Worm (Caenorhabditis elegans) whole organism, mixed stage, embryonic: ENCODE data around the gene F21C10.10.

ENCODE experiments used
- M03D4.4 ChIP-seq: sonication (generic microtip); optimal IDR thresholded peaks from 2 replicates; lab custom pipeline; 2017; ENCODE audit warnings: mild to moderate bottlenecking, missing genetic modification characterization, missing compliant biosample characterization
- bed-3 ChIP-seq: fragments of 200-800 bp; sonication (Bioruptor generic); optimal IDR thresholded peaks from 3 replicates; lab custom pipeline; 2018; ENCODE audit warnings: mild to moderate bottlenecking, missing genetic modification characterization, moderate library complexity, missing compliant biosample characterization
- ceh-39 ChIP-seq: fragments of 150-350 bp; optimal IDR thresholded peaks from 2 replicates; lab custom pipeline; 2014; ENCODE audit warnings: missing biosample characterization, missing genetic modification characterization
- ceh-83 ChIP-seq: fragments of 200-800 bp; sonication (Bioruptor generic); optimal IDR thresholded peaks from 2 replicates; lab custom pipeline; 2018; ENCODE audit warnings: mild to moderate bottlenecking, missing genetic modification characterization, missing compliant biosample characterization
- ces-1 ChIP-seq: fragments of 150-350 bp; optimal IDR thresholded peaks from 2 replicates; lab custom pipeline; 2014; ENCODE audit warnings: missing biosample characterization, missing genetic modification reagents, missing genetic modification characterization
- cnd-1 ChIP-seq: fragments of 200-800 bp; sonication (Bioruptor generic); optimal IDR thresholded peaks from 2 replicates; lab custom pipeline; 2018; ENCODE audit warnings: mild to moderate bottlenecking, missing genetic modification characterization, missing compliant biosample characterization
- drap-1 ChIP-seq: fragments of 200-800 bp; sonication (Bioruptor generic); optimal IDR thresholded peaks from 3 replicates; lab custom pipeline; 2018; ENCODE audit warnings: mild to moderate bottlenecking, missing genetic modification characterization, missing compliant biosample characterization
- elt-1 ChIP-seq: sonication (generic microtip); optimal IDR thresholded peaks from 2 replicates; lab custom pipeline; 2017; ENCODE audit warnings: missing genetic modification characterization, mild to moderate bottlenecking, missing compliant biosample characterization, antibody characterized with exemption, moderate library complexity, borderline replicate concordance; ENCODE audit not compliant: insufficient read depth
- elt-3 ChIP-seq: fragments of 150-350 bp; optimal IDR thresholded peaks from 2 replicates; lab custom pipeline; 2014; ENCODE audit warnings: missing biosample characterization, missing genetic modification characterization
- flh-1 ChIP-seq: fragments of 200-800 bp; sonication (Bioruptor generic); optimal IDR thresholded peaks from 2 replicates; lab custom pipeline; 2018; ENCODE audit warnings: mild to moderate bottlenecking, missing genetic modification characterization, moderate library complexity, missing compliant biosample characterization
- ham-2 ChIP-seq: fragments of 200-800 bp; sonication (Bioruptor generic); optimal IDR thresholded peaks from 2 replicates; lab custom pipeline; 2018; ENCODE audit warnings: mild to moderate bottlenecking, missing genetic modification characterization, missing compliant biosample characterization
- hlh-1 ChIP-seq: fragments of 150-350 bp; optimal IDR thresholded peaks from 2 replicates; lab custom pipeline; 2014; ENCODE audit warnings: missing biosample characterization, missing genetic modification reagents, missing genetic modification characterization
- lin-13 ChIP-seq: fragments of 150-350 bp; optimal IDR thresholded peaks from 2 replicates; lab custom pipeline; 2014; ENCODE audit warnings: missing biosample characterization, missing genetic modification characterization
- lin-32 ChIP-seq: fragments of 200-800 bp; sonication (Bioruptor generic); optimal IDR thresholded peaks from 2 replicates; lab custom pipeline; 2018; ENCODE audit warnings: mild to moderate bottlenecking, missing genetic modification characterization, missing compliant biosample characterization
- lsy-2 ChIP-seq: fragments of 150-350 bp; optimal IDR thresholded peaks from 2 replicates; lab custom pipeline; 2014; ENCODE audit warnings: missing biosample characterization, missing genetic modification characterization
- mab-5 ChIP-seq: fragments of 150-350 bp; optimal IDR thresholded peaks from 2 replicates; lab custom pipeline; 2014; ENCODE audit warnings: missing biosample characterization, missing genetic modification characterization
- nhr-12 ChIP-seq: fragments of 150-350 bp; optimal IDR thresholded peaks from 2 replicates; lab custom pipeline; 2014; ENCODE audit warnings: missing biosample characterization, missing genetic modification characterization
- nhr-2 ChIP-seq: fragments of 150-350 bp; optimal IDR thresholded peaks from 2 replicates; lab custom pipeline; 2014; ENCODE audit warnings: missing biosample characterization, missing genetic modification characterization
- nhr-237 ChIP-seq: fragments of 150-350 bp; optimal IDR thresholded peaks from 2 replicates; lab custom pipeline; 2014; ENCODE audit warnings: missing biosample characterization, missing genetic modification characterization
- nhr-28 ChIP-seq: fragments of 150-350 bp; optimal IDR thresholded peaks from 2 replicates; lab custom pipeline; 2014; ENCODE audit warnings: missing biosample characterization, missing genetic modification characterization
- nhr-76 ChIP-seq: sonication (generic microtip); optimal IDR thresholded peaks from 2 replicates; lab custom pipeline; 2017; ENCODE audit warnings: missing biosample characterization, missing genetic modification characterization
- pha-4 ChIP-seq: fragments of 150-350 bp; optimal IDR thresholded peaks from 2 replicates; lab custom pipeline; 2018; ENCODE audit warnings: missing biosample characterization, missing genetic modification reagents, missing genetic modification characterization
- sem-2 ChIP-seq: fragments of 200-800 bp; sonication (Bioruptor generic); optimal IDR thresholded peaks from 2 replicates; lab custom pipeline; 2018; ENCODE audit warnings: mild to moderate bottlenecking, missing genetic modification characterization, missing compliant biosample characterization
- snpc-4 ChIP-seq: fragments of 150-350 bp; optimal IDR thresholded peaks from 2 replicates; lab custom pipeline; 2014; ENCODE audit warnings: missing biosample characterization, missing genetic modification characterization
- tbx-8 ChIP-seq: fragments of 200-800 bp; sonication (Bioruptor generic); optimal IDR thresholded peaks from 2 replicates; lab custom pipeline; 2018; ENCODE audit warnings: mild to moderate bottlenecking, missing genetic modification characterization, moderate library complexity, missing compliant biosample characterization
- unc-120 ChIP-seq: sonication (generic microtip); optimal IDR thresholded peaks from 2 replicates; lab custom pipeline; 2017; ENCODE audit warnings: missing genetic modification characterization, missing compliant biosample characterization; ENCODE audit not compliant: poor library complexity, severe bottlenecking
- unc-39 ChIP-seq: fragments of 150-350 bp; optimal IDR thresholded peaks from 2 replicates; lab custom pipeline; 2014; ENCODE audit warnings: missing biosample characterization, missing genetic modification characterization
- unc-62 ChIP-seq: fragments of 150-350 bp; optimal IDR thresholded peaks from 2 replicates; lab custom pipeline; 2014; ENCODE audit warnings: missing biosample characterization, missing genetic modification reagents, missing genetic modification characterization
- zip-8 ChIP-seq: fragments of 150-350 bp; optimal IDR thresholded peaks from 2 replicates; lab custom pipeline; 2014; ENCODE audit warnings: missing biosample characterization, missing genetic modification characterization
- ztf-11 ChIP-seq: fragments of 150-350 bp; optimal IDR thresholded peaks from 2 replicates; lab custom pipeline; 2014; ENCODE audit warnings: missing biosample characterization, missing genetic modification characterization

The F21C10.10 gene

ce11 chrV:9098280-9098973, 2.4 kb downstream of the F21C10.10 start, which contains the start of gene F21C10.9:
F21C10.9 (minus strand) TSS chrV:9098696.
- TF ChIP-seq nhr-12: no peak
- TF ChIP-seq ztf-11 (tag; lab: Kevin White, UChicago): no peak
- no peak for TF ChIP-seq flh-1 (GFP tag; lab: Kevin White, UChicago)
- no peak for TF ChIP-seq sem-2
- no peak for TF ChIP-seq ceh-39 (tag; lab: Kevin White, UChicago)
- no peak for TF ChIP-seq nhr-28 (tag; lab: Kevin White, UChicago)
- TF ChIP-seq lsy-2 (tag; lab: Kevin White, UChicago): no peak
- TF ChIP-seq ham-2 (GFP tag; lab: Kevin White, UChicago): no peak

- TF ChIP-seq pha-4 (tag; lab: Kevin White, UChicago) (no peak), ham-2 (GFP tag; lab: Kevin White, UChicago) (no peak), unc-120 (tag; lab: Kevin White, UChicago) (no peak), unc-39 (no peak), zip-8 (no peak), nhr-28 (tag; lab: Kevin White, UChicago) (no peak), snpc-4 (no peak), bed-3 (GFP tag; lab: Kevin White, UChicago) (no peak), cnd-1 (tag; lab: Kevin White, UChicago) (no peak), lin-13 (tag; lab: Kevin White, UChicago) (no peak), hlh-1 (tag; lab: Kevin White, UChicago) (no peak), elt-1 (tag; lab: Kevin White, UChicago) (no peak), elt-3 (tag; lab: Kevin White, UChicago) (no peak), unc-62 (GFP tag; lab: Kevin White, UChicago) (no peak), nhr-76 (tag; lab: Kevin White, UChicago) (no peak), lsy-2 (tag; lab: Kevin White, UChicago) (no peak), ztf-11 (tag; lab: Kevin White, UChicago) (no peak), ceh-39 (tag; lab: Kevin White, UChicago) (no peak), ces-1 (GFP tag; lab: Kevin White, UChicago) (no peak)
These were observed 5.0 kb downstream of the F21C10.10 start, which contains the start of gene frpr-6 for ce11 chrV:9101062-9101461. frpr-6 (minus strand) TSS chrV:9101162.

- TF ChIP-seq unc-62 (GFP tag; lab: Kevin White, UChicago): no peak
- TF ChIP-seq nhr-2 (tag; lab: Kevin White, UChicago): no peak
- no peak for TF ChIP-seq ces-1 (GFP tag; lab: Kevin White, UChicago)
- TF ChIP-seq zip-8: no peak
- TF ChIP-seq nhr-12: no peak
- no peak for TF ChIP-seq lsy-2 (tag; lab: Kevin White, UChicago)
- TF ChIP-seq ceh-83 (GFP tag; lab: Kevin White, UChicago): no peak
- no peak for TF ChIP-seq M03D4.4 (tag; lab: Kevin White, UChicago)
- TF ChIP-seq mab-5 (tag; lab: Kevin White, UChicago): no peak
- TF ChIP-seq nhr-76 (tag; lab: Kevin White, UChicago): no peak
- no peak for TF ChIP-seq pha-4 (tag; lab: Kevin White, UChicago)
- TF ChIP-seq unc-39: no peak
- TF ChIP-seq hlh-1 (tag; lab: Kevin White, UChicago): no peak
- TF ChIP-seq lin-32 (GFP tag; lab: Kevin White, UChicago): no peak
- no peak for TF ChIP-seq unc-120 (tag; lab: Kevin White, UChicago)
- no peak for TF ChIP-seq elt-3 (tag; lab: Kevin White, UChicago)
- no peak for TF ChIP-seq flh-1 (GFP tag; lab: Kevin White, UChicago)
- TF ChIP-seq, all 35 proteins: peak for 0
These were observed 12.2 kb downstream of the F21C10.10 start, which contains the start of gene F21C10.18 for ce11 chrV:9108219-9108618. F21C10.18 (plus strand) TSS chrV:9108519.

ce11 chrV:9109281-9109680, 13.2 kb downstream of the F21C10.10 start, which contains the start of gene pqn-31:
pqn-31 (plus strand) TSS chrV:9109581.
- TF ChIP-seq ham-2 (GFP tag; lab: Kevin White, UChicago) (no peak), zip-8 (no peak), unc-39 (no peak), nhr-28 (tag; lab: Kevin White, UChicago) (no peak), pha-4 (tag; lab: Kevin White, UChicago) (no peak), tbx-8 (GFP tag; lab: Kevin White, UChicago) (no peak), M03D4.4 (tag; lab: Kevin White, UChicago) (no peak), sem-2 (no peak), bed-3 (GFP tag; lab: Kevin White, UChicago) (no peak), nhr-12 (no peak), hlh-1 (tag; lab: Kevin White, UChicago) (no peak), lin-13 (tag; lab: Kevin White, UChicago) (no peak), nhr-237 (tag; lab: Kevin White, UChicago) (no peak), unc-62 (GFP tag; lab: Kevin White, UChicago) (no peak), ceh-39 (tag; lab: Kevin White, UChicago) (no peak), elt-3 (tag; lab: Kevin White, UChicago) (no peak), drap-1 (no peak), cnd-1 (tag; lab: Kevin White, UChicago) (no peak), flh-1 (GFP tag; lab: Kevin White, UChicago) (no peak)
